Worm (Caenorhabditis elegans): ENCODE results near the gene B0228.1.

- TF ChIP-seq ceh-43 (GFP tag; optimal IDR thresholded peaks at IDR 0.05) = no peak
- TF ChIP-seq nhr-12 (tag; optimal IDR thresholded peaks at IDR 0.05) = no peak
- peak; percentile 41 for TF ChIP-seq lsy-2 (tag; optimal IDR thresholded peaks at IDR 0.05)
- TF ChIP-seq pha-4 (tag; optimal IDR thresholded peaks at IDR 0.05) = no peak
- TF ChIP-seq flh-1 (GFP tag; optimal IDR thresholded peaks at IDR 0.05) = no peak
- TF ChIP-seq unc-120 (tag; optimal IDR thresholded peaks at IDR 0.05; ENCODE audit: poor library complexity, severe bottlenecking) = no peak
- no peak for TF ChIP-seq unc-62 (GFP tag; optimal IDR thresholded peaks at IDR 0.05)
- TF ChIP-seq nhr-28 (tag; optimal IDR thresholded peaks at IDR 0.05) = no peak
- TF ChIP-seq ces-1 (GFP tag; optimal IDR thresholded peaks at IDR 0.05) = no peak
- no peak for TF ChIP-seq unc-39 (tag; optimal IDR thresholded peaks at IDR 0.05)
- no peak for TF ChIP-seq lin-13 (tag; optimal IDR thresholded peaks at IDR 0.05)
- TF ChIP-seq mep-1 (tag; optimal IDR thresholded peaks at IDR 0.05) = peak; percentile 58
- TF ChIP-seq nhr-237 (tag; optimal IDR thresholded peaks at IDR 0.05) = no peak
These were observed 26.0 kb downstream of the B0228.1 start, which contains the start of the genes snpc-1.1 and spdl-1 for ce11 chrII:7781102-7781616.
